Fruit fly (Drosophila melanogaster): ENCODE data around the gene FER.
A peak's percentile ranks its signal among the peaks of the same experiment; 100 is the strongest.

Gene FER

dm6 chr3R:9394385-9395042 lies at the start of gene FER (continued):
- TF ChIP-seq Eip74EF (GFP tag; optimal IDR thresholded peaks at IDR 0.05), result peak in 1 of 2 experiments; percentile 84
- peak; percentile 30; the same call in 1 of the 2 replicates for TF ChIP-seq CG6272 (GFP tag; IDR thresholded peaks at IDR 0.05)
- no peak for TF ChIP-seq ase (GFP tag; IDR thresholded peaks at IDR 0.05)
- TF ChIP-seq ap (GFP tag; IDR thresholded peaks at IDR 0.05), result no peak
- TF ChIP-seq MBD-R2 (GFP tag; IDR thresholded peaks at IDR 0.05), result peak; percentile 28; the same call in 1 of the 2 replicates
- no peak; the same call in 1 of the 2 replicates for TF ChIP-seq E2f2 (GFP tag; IDR thresholded peaks at IDR 0.05)
- TF ChIP-seq CG7556 (GFP tag; optimal IDR thresholded peaks at IDR 0.05), result no peak
- TF ChIP-seq fd64A (GFP tag; optimal IDR thresholded peaks at IDR 0.05), result peak; percentile 41
- TF ChIP-seq jing (GFP tag; optimal IDR thresholded peaks at IDR 0.05), result no peak
- no peak for TF ChIP-seq CG14710 (tag; optimal IDR thresholded peaks at IDR 0.05)
- TF ChIP-seq NC2β (GFP tag; optimal IDR thresholded peaks at IDR 0.05), result no peak
- TF ChIP-seq Trl (optimal IDR thresholded peaks at IDR 0.05), result peak; percentile 84 to 87
- TF ChIP-seq Trl (GFP tag; optimal IDR thresholded peaks at IDR 0.05), result peak; percentile 70
- no peak for TF ChIP-seq CG10431 (GFP tag; optimal IDR thresholded peaks at IDR 0.05)
- TF ChIP-seq Stat92E (GFP tag; optimal IDR thresholded peaks at IDR 0.05), result peak in 1 of 3 experiments; percentile 71
- peak; percentile 34 for TF ChIP-seq sd (tag; optimal IDR thresholded peaks at IDR 0.05)
- TF ChIP-seq CG30020 (tag; optimal IDR thresholded peaks at IDR 0.05), result no peak
- TF ChIP-seq D (optimal IDR thresholded peaks at IDR 0.05), result no peak
- TF ChIP-seq D (GFP tag; optimal IDR thresholded peaks at IDR 0.05), result no peak
- TF ChIP-seq TFAM (GFP tag; optimal IDR thresholded peaks at IDR 0.05), result no peak
- peak; percentile 24 for TF ChIP-seq CG10267 (tag; optimal IDR thresholded peaks at IDR 0.05)
- no peak for TF ChIP-seq CG14050 (GFP tag; IDR thresholded peaks at IDR 0.05)
- TF ChIP-seq CG8388 (GFP tag; optimal IDR thresholded peaks at IDR 0.05), result peak; percentile 29
- no peak for TF ChIP-seq gsb (GFP tag; IDR thresholded peaks at IDR 0.05)
- TF ChIP-seq pb (GFP tag; optimal IDR thresholded peaks at IDR 0.05), result peak; percentile 36
- TF ChIP-seq ems (GFP tag; optimal IDR thresholded peaks at IDR 0.05), result no peak
- TF ChIP-seq CG12942 (GFP tag; optimal IDR thresholded peaks at IDR 0.05), result no peak
- no peak for TF ChIP-seq Ptx1 (GFP tag; IDR thresholded peaks at IDR 0.05)
- no peak for TF ChIP-seq Dfd (GFP tag; optimal IDR thresholded peaks at IDR 0.05)
- peak; percentile 36; the same call in 1 of the 2 replicates for TF ChIP-seq CG14014 (GFP tag; IDR thresholded peaks at IDR 0.05)
- TF ChIP-seq CG3995 (GFP tag; optimal IDR thresholded peaks at IDR 0.05), result peak; percentile 1
- no peak for TF ChIP-seq CG12155 (GFP tag; optimal IDR thresholded peaks at IDR 0.05)
- TF ChIP-seq CG17361 (GFP tag; IDR thresholded peaks at IDR 0.05), result no peak
- TF ChIP-seq gcm (GFP tag; optimal IDR thresholded peaks at IDR 0.05), result peak; percentile 30
- no peak for TF ChIP-seq Lpt (GFP tag; optimal IDR thresholded peaks at IDR 0.05)
- TF ChIP-seq insv (GFP tag; optimal IDR thresholded peaks at IDR 0.05), result peak in 1 of 2 experiments; percentile 47
- no peak for TF ChIP-seq Sin3A (optimal IDR thresholded peaks at IDR 0.05)
- TF ChIP-seq Chrac-16 (GFP tag; optimal IDR thresholded peaks at IDR 0.05), result no peak
- TF ChIP-seq CG11085 (GFP tag; IDR thresholded peaks at IDR 0.05), result no peak
- peak; percentile 12 for TF ChIP-seq Camta (GFP tag; optimal IDR thresholded peaks at IDR 0.05)
- no peak for TF ChIP-seq gsb-n (tag; optimal IDR thresholded peaks at IDR 0.05)
- peak; percentile 46; the same call in 1 of the 2 replicates for TF ChIP-seq stc (GFP tag; IDR thresholded peaks at IDR 0.05)
- TF ChIP-seq scrt (GFP tag; optimal IDR thresholded peaks at IDR 0.05), result peak; percentile 57
- TF ChIP-seq CG7372 (GFP tag; IDR thresholded peaks at IDR 0.05), result 0 out of 2 replicates have a peak, but pooled peaks have one; percentile 37
- peak; percentile 21 for TF ChIP-seq CG4424 (GFP tag; optimal IDR thresholded peaks at IDR 0.05)
- TF ChIP-seq ttk (GFP tag; IDR thresholded peaks at IDR 0.05), result no peak
- TF ChIP-seq gce (GFP tag; IDR thresholded peaks at IDR 0.05), result no peak; the same call in 2 of the 3 replicates
- no peak for TF ChIP-seq CG3065 (GFP tag; optimal IDR thresholded peaks at IDR 0.05)
- TF ChIP-seq CG15011 (GFP tag; optimal IDR thresholded peaks at IDR 0.05), result no peak
- no peak for TF ChIP-seq Fer3 (tag; optimal IDR thresholded peaks at IDR 0.05)
- TF ChIP-seq CG13894 (tag; optimal IDR thresholded peaks at IDR 0.05), result peak; percentile 80

Data from whole organism, embryonic.